Fruit fly (Drosophila melanogaster) whole organism, embryonic: ENCODE data around the gene Tmep.

Experiments
- Blimp-1 ChIP-seq: fragments of 200-800 bp; sonication (Bioruptor generic); optimal IDR thresholded peaks from 3 replicates; lab custom pipeline; 2018; ENCODE audit warnings: missing biosample characterization, missing genetic modification characterization, mild to moderate bottlenecking, moderate library complexity, missing genetic modification reagents
- CG10431 ChIP-seq: fragments of 200-800 bp; sonication (Bioruptor generic); optimal IDR thresholded peaks from 3 replicates; lab custom pipeline; 2018; ENCODE audit warnings: missing biosample characterization, mild to moderate bottlenecking, missing genetic modification characterization
- CG10565 ChIP-seq: fragments of 200-800 bp; sonication (Bioruptor generic); optimal IDR thresholded peaks from 3 replicates; lab custom pipeline; 2016; ENCODE audit warnings: missing biosample characterization, mild to moderate bottlenecking, missing genetic modification characterization
- CG10979 ChIP-seq: fragments of 200-800 bp; sonication (Bioruptor generic); optimal IDR thresholded peaks from 2 replicates; lab custom pipeline; 2018; ENCODE audit warnings: missing biosample characterization, mild to moderate bottlenecking, missing genetic modification characterization, moderate library complexity
- CG11456 ChIP-seq: fragments of 200-800 bp; sonication (Bioruptor generic); IDR thresholded peaks from 3 replicates; pipeline ENCODE4 v1.3.6; 2022; ENCODE audit warnings: missing biosample characterization, missing genetic modification characterization
- CG12769 ChIP-seq: fragments of 200-800 bp; sonication (Bioruptor generic); optimal IDR thresholded peaks from 2 replicates; lab custom pipeline; 2019; ENCODE audit warnings: missing biosample characterization, mild to moderate bottlenecking, missing genetic modification characterization, moderate library complexity
- CG12942 ChIP-seq: fragments of 200-800 bp; sonication (Bioruptor generic); optimal IDR thresholded peaks from 3 replicates; lab custom pipeline; 2016; ENCODE audit warnings: missing biosample characterization, missing genetic modification characterization
- CG13775 ChIP-seq: fragments of 200-800 bp; sonication (Bioruptor generic); optimal IDR thresholded peaks from 3 replicates; lab custom pipeline; 2017; ENCODE audit warnings: missing biosample characterization, mild to moderate bottlenecking, missing genetic modification characterization
- CG14710 ChIP-seq: fragments of 200-800 bp; sonication (Bioruptor generic); optimal IDR thresholded peaks from 3 replicates; lab custom pipeline; 2019; ENCODE audit warnings: missing biosample characterization, mild to moderate bottlenecking, missing genetic modification characterization, moderate library complexity
- CG1602 ChIP-seq: fragments of 200-800 bp; sonication (Bioruptor generic); optimal IDR thresholded peaks from 3 replicates; lab custom pipeline; 2016; ENCODE audit warnings: missing biosample characterization, missing genetic modification characterization
- CG1647 ChIP-seq: fragments of 200-800 bp; sonication (Bioruptor generic); optimal IDR thresholded peaks from 3 replicates; lab custom pipeline; 2016; ENCODE audit warnings: missing biosample characterization, missing genetic modification characterization
- CG17328 ChIP-seq: fragments of 200-800 bp; sonication (Bioruptor generic); IDR thresholded peaks from 2 replicates; pipeline ENCODE4 v1.3.6; 2022; ENCODE audit warnings: missing biosample characterization, missing genetic modification characterization
- CG18011 ChIP-seq: fragments of 200-800 bp; sonication (Bioruptor generic); optimal IDR thresholded peaks from 2 replicates; lab custom pipeline; 2017; ENCODE audit warnings: missing biosample characterization, missing genetic modification characterization, mild to moderate bottlenecking, moderate library complexity, missing genotype
- CG18476 ChIP-seq: fragments of 200-800 bp; sonication (Bioruptor generic); optimal IDR thresholded peaks from 2 replicates; lab custom pipeline; 2016; ENCODE audit warnings: missing biosample characterization, mild to moderate bottlenecking, missing genetic modification characterization
- CG30020 ChIP-seq: fragments of 200-800 bp; optimal IDR thresholded peaks from 2 replicates; lab custom pipeline; 2019; ENCODE audit warnings: missing biosample characterization, mild to moderate bottlenecking, missing genetic modification characterization, moderate library complexity
- CG31365 ChIP-seq: fragments of 200-800 bp; sonication (Bioruptor generic); optimal IDR thresholded peaks from 2 replicates; lab custom pipeline; 2018; ENCODE audit warnings: missing biosample characterization, mild to moderate bottlenecking, missing genetic modification characterization
- CG33557 ChIP-seq: fragments of 200-800 bp; sonication (Bioruptor generic); optimal IDR thresholded peaks from 2 replicates; lab custom pipeline; 2019; ENCODE audit warnings: missing biosample characterization, mild to moderate bottlenecking, missing genetic modification characterization, moderate library complexity
- CG4404 ChIP-seq: fragments of 200-800 bp; sonication (Bioruptor generic); IDR thresholded peaks from 2 replicates; pipeline ENCODE4 v1.3.6; 2022; ENCODE audit warnings: missing biosample characterization, missing genetic modification characterization
- CG4854 ChIP-seq: fragments of 200-800 bp; sonication (Bioruptor generic); optimal IDR thresholded peaks from 2 replicates; lab custom pipeline; 2016; ENCODE audit warnings: missing biosample characterization, missing genetic modification characterization, inconsistent platforms
- CG8359 ChIP-seq: fragments of 200-800 bp; sonication (Bioruptor generic); optimal IDR thresholded peaks from 2 replicates; lab custom pipeline; 2017; ENCODE audit warnings: missing biosample characterization, mild to moderate bottlenecking, missing genetic modification characterization, borderline replicate concordance
- CG9817 ChIP-seq: fragments of 200-800 bp; sonication (Bioruptor generic); optimal IDR thresholded peaks from 2 replicates; lab custom pipeline; 2018; ENCODE audit warnings: missing biosample characterization, mild to moderate bottlenecking, missing genetic modification characterization, moderate library complexity
- D19A ChIP-seq: fragments of 200-800 bp; optimal IDR thresholded peaks from 3 replicates; lab custom pipeline; 2019; ENCODE audit warnings: missing biosample characterization, mild to moderate bottlenecking, missing genetic modification characterization, moderate library complexity
- Dip3 ChIP-seq: fragments of 200-800 bp; sonication (Bioruptor generic); optimal IDR thresholded peaks from 3 replicates; lab custom pipeline; 2016; ENCODE audit warnings: missing biosample characterization, missing genetic modification characterization
- H15 ChIP-seq: fragments of 200-800 bp; sonication (Bioruptor generic); IDR thresholded peaks from 3 replicates; pipeline ENCODE4 v1.3.6; 2022; ENCODE audit warnings: missing biosample characterization, missing genetic modification characterization
- HLH4C ChIP-seq: fragments of 200-800 bp; sonication (Bioruptor generic); IDR thresholded peaks from 3 replicates; pipeline ENCODE4 v1.3.6; 2022; ENCODE audit warnings: missing biosample characterization, missing genetic modification characterization; ENCODE audit not compliant: partially characterized antibody
- HmgZ ChIP-seq: fragments of 200-800 bp; sonication (Bioruptor generic); optimal IDR thresholded peaks from 2 replicates; lab custom pipeline; 2018; ENCODE audit warnings: missing biosample characterization, mild to moderate bottlenecking, missing genetic modification characterization
- Lim3 ChIP-seq: fragments of 200-800 bp; sonication (Bioruptor generic); IDR thresholded peaks from 2 replicates; pipeline ENCODE4 v1.3.6; 2022; ENCODE audit warnings: missing biosample characterization, missing genetic modification characterization
- MTF-1 ChIP-seq: fragments of 200-800 bp; sonication (Bioruptor generic); optimal IDR thresholded peaks from 2 replicates; lab custom pipeline; 2018; ENCODE audit warnings: missing biosample characterization, mild to moderate bottlenecking, missing genetic modification characterization, borderline replicate concordance
- NK7.1 ChIP-seq: fragments of 200-800 bp; sonication (Bioruptor generic); optimal IDR thresholded peaks from 3 replicates; lab custom pipeline; 2016; ENCODE audit warnings: missing biosample characterization, missing genetic modification characterization
- Nf-YA ChIP-seq: fragments of 200-800 bp; sonication (Bioruptor generic); IDR thresholded peaks from 2 replicates; pipeline ENCODE4 v1.3.6; 2022; ENCODE audit warnings: missing biosample characterization, missing genetic modification characterization
- Optix ChIP-seq: fragments of 200-800 bp; sonication (Bioruptor generic); IDR thresholded peaks from 3 replicates; pipeline ENCODE4 v1.3.6; 2022; ENCODE audit warnings: missing biosample characterization, missing genetic modification characterization
- Vsx1 ChIP-seq: fragments of 200-800 bp; sonication (Bioruptor generic); optimal IDR thresholded peaks from 2 replicates; lab custom pipeline; 2017; ENCODE audit warnings: missing biosample characterization, mild to moderate bottlenecking, missing genetic modification characterization, missing genetic modification reagents
- ara ChIP-seq: fragments of 200-800 bp; sonication (Bioruptor generic); IDR thresholded peaks from 2 replicates; pipeline ENCODE4 v1.3.6; 2022; ENCODE audit warnings: missing biosample characterization, missing genetic modification characterization
- danr ChIP-seq: fragments of 200-800 bp; sonication (Bioruptor generic); IDR thresholded peaks from 2 replicates; pipeline ENCODE4 v1.3.6; 2022; ENCODE audit warnings: missing biosample characterization, missing genetic modification characterization
- eyg ChIP-seq: fragments of 200-800 bp; sonication (Bioruptor generic); optimal IDR thresholded peaks from 3 replicates; lab custom pipeline; 2016; ENCODE audit warnings: missing biosample characterization, missing genetic modification characterization
- hbn ChIP-seq: fragments of 200-800 bp; sonication (Bioruptor generic); IDR thresholded peaks from 2 replicates; pipeline ENCODE4 v1.3.6; 2022; ENCODE audit warnings: missing biosample characterization, missing genetic modification characterization; ENCODE audit not compliant: partially characterized antibody
- kay ChIP-seq: fragments of 200-800 bp; sonication (Bioruptor generic); optimal IDR thresholded peaks from 2 replicates; lab custom pipeline; 2016; ENCODE audit warnings: missing biosample characterization, missing genetic modification characterization
- lbe ChIP-seq: fragments of 200-800 bp; sonication (Bioruptor generic); optimal IDR thresholded peaks from 2 replicates; lab custom pipeline; 2016; ENCODE audit warnings: missing biosample characterization, mild to moderate bottlenecking, missing genetic modification characterization
- mirr ChIP-seq: fragments of 200-800 bp; sonication (Bioruptor generic); optimal IDR thresholded peaks from 3 replicates; lab custom pipeline; 2018; ENCODE audit warnings: missing biosample characterization, mild to moderate bottlenecking, missing genetic modification characterization
- nmo ChIP-seq: fragments of 200-800 bp; sonication (Bioruptor generic); optimal IDR thresholded peaks from 2 replicates; lab custom pipeline; 2018; ENCODE audit warnings: missing biosample characterization, mild to moderate bottlenecking, missing genetic modification characterization, moderate library complexity
- peb ChIP-seq: fragments of 200-800 bp; sonication (Bioruptor generic); IDR thresholded peaks from 2 replicates; pipeline ENCODE4 v1.3.6; 2022; ENCODE audit warnings: missing biosample characterization, missing genetic modification characterization
- salm ChIP-seq: fragments of 200-800 bp; sonication (Bioruptor generic); optimal IDR thresholded peaks from 2 replicates; lab custom pipeline; 2018; ENCODE audit warnings: missing biosample characterization, mild to moderate bottlenecking, missing genetic modification characterization
- seq ChIP-seq: fragments of 200-800 bp; sonication (Bioruptor generic); IDR thresholded peaks from 2 replicates; pipeline ENCODE4 v1.3.6; 2022; ENCODE audit warnings: missing biosample characterization, missing genetic modification characterization
- tio ChIP-seq: fragments of 200-800 bp; sonication (Bioruptor generic); optimal IDR thresholded peaks from 2 replicates; lab custom pipeline; 2017; ENCODE audit warnings: missing biosample characterization, missing genetic modification characterization, inconsistent platforms
- trem ChIP-seq: fragments of 200-800 bp; optimal IDR thresholded peaks from 3 replicates; lab custom pipeline; 2019; ENCODE audit warnings: missing biosample characterization, mild to moderate bottlenecking, missing genetic modification characterization, moderate library complexity
- twi ChIP-seq: fragments of 200-800 bp; optimal IDR thresholded peaks from 2 replicates; lab custom pipeline; 2019; ENCODE audit warnings: missing biosample characterization, mild to moderate bottlenecking, missing genetic modification characterization, moderate library complexity

Tmep gene

DNA sequence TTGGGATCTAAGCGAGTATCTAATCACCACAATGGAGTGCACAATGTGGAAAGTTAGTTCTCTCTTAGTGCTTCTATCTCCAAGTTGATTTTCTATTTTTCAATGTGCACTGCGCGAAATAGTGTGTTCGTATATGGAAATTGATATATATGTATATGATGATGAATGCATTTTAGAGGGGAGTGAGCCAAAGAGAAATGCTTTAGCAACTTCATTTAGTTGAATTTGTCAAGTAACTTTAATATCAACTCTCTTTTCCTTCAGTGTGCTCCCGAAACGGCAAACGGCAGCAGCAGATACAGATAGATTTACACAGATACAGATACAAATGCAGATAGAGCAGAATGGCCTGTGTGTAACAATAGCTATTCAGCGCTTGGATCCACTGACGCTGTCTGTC, 15.0 kb downstream of the Tmep start (continued):
- TF ChIP-seq Dip3 (GFP tag; lab: Kevin White, UChicago) (peak; percentile 25), CG4854 (GFP tag; lab: Kevin White, UChicago) (no peak), CG13775 (peak; percentile 38), HmgZ (peak; percentile 39), CG31365 (tag; lab: Kevin White, UChicago) (no peak), CG12942 (peak; percentile 61), CG12769 (tag; lab: Kevin White, UChicago) (peak; percentile 70), CG14710 (tag; lab: Kevin White, UChicago) (no peak), CG11456 (GFP tag; lab: Robert Waterston, UW) (0 out of 3 replicates have a peak, but pooled peaks have one; percentile 48), danr (GFP tag; lab: Robert Waterston, UW) (no peak), CG30020 (no peak), hbn (no peak), CG10565 (GFP tag; lab: Kevin White, UChicago) (no peak), kay (peak; percentile 25), MTF-1 (GFP tag; lab: Kevin White, UChicago) (no peak), Nf-YA (GFP tag; lab: Robert Waterston, UW) (no peak), mirr (no peak), peb (GFP tag; lab: Robert Waterston, UW) (no peak), CG8359 (no peak), CG17328 (GFP tag; lab: Robert Waterston, UW) (peak; percentile 78), CG18476 (no peak), CG18011 (no peak), HLH4C (GFP tag; lab: Robert Waterston, UW) (no peak), D19A (no peak), Vsx1 (GFP tag; lab: Kevin White, UChicago) (no peak), tio (GFP tag; lab: Kevin White, UChicago) (peak; percentile 54), salm (tag; lab: Kevin White, UChicago) (peak; percentile 6), nmo (peak; percentile 73), CG33557 (GFP tag; lab: Kevin White, UChicago) (no peak), CG1647 (no peak), NK7.1 (GFP tag; lab: Kevin White, UChicago) (peak; percentile 14), trem (tag; lab: Kevin White, UChicago) (peak; percentile 0), CG10431 (no peak), twi (tag; lab: Kevin White, UChicago) (peak; percentile 28), eyg (GFP tag; lab: Kevin White, UChicago) (no peak), Lim3 (GFP tag; lab: Robert Waterston, UW) (no peak), Blimp-1 (peak; percentile 4), CG4404 (GFP tag; lab: Robert Waterston, UW) (peak; percentile 72), lbe (GFP tag; lab: Kevin White, UChicago) (no peak), H15 (GFP tag; lab: Robert Waterston, UW) (0 out of 3 replicates have a peak, but pooled peaks have one; percentile 45), CG9817 (peak; percentile 39), ara (GFP tag; lab: Robert Waterston, UW) (peak; percentile 74), seq (GFP tag; lab: Robert Waterston, UW) (peak; percentile 22; the same call in 1 of the 2 replicates), CG10979 (tag; lab: Kevin White, UChicago) (no peak), CG1602 (GFP tag; lab: Kevin White, UChicago) (peak; percentile 66), Optix (GFP tag; lab: Robert Waterston, UW) (peak; percentile 65; the same call in 2 of the 3 replicates)
